5 worm cellular contexts compared by ENCODE assay signal in genomic region chrII:2726774-2727173, ce11.
TF ChIP-seq lines count a peak whose summit lies in the region.

No protein-coding gene starts in this region.

TF ChIP-seq in whole organism, L1 larva, 84 proteins besides CTCF, POLR2A, EP300 and RAD21:
- TF ChIP-seq dpl-1 (GFP tag; optimal IDR thresholded peaks at IDR 0.05; lab: Kevin White, UChicago) = no peak
- no peak for TF ChIP-seq lsy-2 (tag; optimal IDR thresholded peaks at IDR 0.05; lab: Kevin White, UChicago)
- TF ChIP-seq lin-14 (GFP tag; optimal IDR thresholded peaks at IDR 0.05; lab: Kevin White, UChicago) = peak; percentile 33
- no peak for TF ChIP-seq mep-1 (tag; optimal IDR thresholded peaks at IDR 0.05; lab: Kevin White, UChicago)
- peak; percentile 43 for TF ChIP-seq rnt-1 (tag; optimal IDR thresholded peaks at IDR 0.05; lab: Kevin White, UChicago)
- peak; percentile 0 for TF ChIP-seq nhr-71 (tag; optimal IDR thresholded peaks at IDR 0.05; lab: Kevin White, UChicago)
- TF ChIP-seq C04F5.9 (tag; optimal IDR thresholded peaks at IDR 0.05; lab: Kevin White, UChicago) = no peak
- no peak for TF ChIP-seq ama-1 (optimal IDR thresholded peaks at IDR 0.05; lab: Kevin White, UChicago)
- TF ChIP-seq nhr-12 (tag; optimal IDR thresholded peaks at IDR 0.05; lab: Kevin White, UChicago) = no peak
- no peak for TF ChIP-seq irx-1 (tag; optimal IDR thresholded peaks at IDR 0.05; lab: Kevin White, UChicago)
- TF ChIP-seq unc-130 (tag; optimal IDR thresholded peaks at IDR 0.05; lab: Kevin White, UChicago) = no peak
- TF ChIP-seq blmp-1 (tag; optimal IDR thresholded peaks at IDR 0.05; lab: Kevin White, UChicago) = no peak
- TF ChIP-seq ceh-63 (GFP tag; optimal IDR thresholded peaks at IDR 0.05; lab: Kevin White, UChicago) = no peak
- TF ChIP-seq vab-15 (tag; optimal IDR thresholded peaks at IDR 0.05; lab: Kevin White, UChicago) = no peak
- TF ChIP-seq ceh-88 (GFP tag; IDR thresholded peaks at IDR 0.05; lab: Robert Waterston, UW) = no peak

TF ChIP-seq in whole organism, L2 larva, 48 proteins besides CTCF, POLR2A, EP300 and RAD21:
- TF ChIP-seq C34F6.9 (tag; optimal IDR thresholded peaks at IDR 0.05; lab: Kevin White, UChicago) (peak; percentile 1), gmeb-1 (tag; optimal IDR thresholded peaks at IDR 0.05; lab: Kevin White, UChicago) (no peak), ama-1 (optimal IDR thresholded peaks at IDR 0.05; lab: Kevin White, UChicago) (no peak)

TF ChIP-seq in whole organism, L4 larva, 104 proteins besides CTCF, POLR2A, EP300 and RAD21:
- TF ChIP-seq Y5F2A.4 (GFP tag; optimal IDR thresholded peaks at IDR 0.05; lab: Kevin White, UChicago) = no peak
- TF ChIP-seq ceh-44 (GFP tag; IDR thresholded peaks at IDR 0.05; lab: Robert Waterston, UW) = no peak
- 0 out of 2 replicates have a peak, but pooled peaks have one; percentile 37 for TF ChIP-seq tra-1 (GFP tag; IDR thresholded peaks at IDR 0.05; lab: Robert Waterston, UW)

TF ChIP-seq in whole organism, late embryonic, 69 proteins besides CTCF, POLR2A, EP300 and RAD21:
- TF ChIP-seq hlh-13 (GFP tag; optimal IDR thresholded peaks at IDR 0.05; lab: Kevin White, UChicago) (no peak), T23F11.4 (GFP tag; optimal IDR thresholded peaks at IDR 0.05; lab: Kevin White, UChicago) (no peak), unc-55 (GFP tag; optimal IDR thresholded peaks at IDR 0.05; lab: Kevin White, UChicago) (peak; percentile 52), ceh-34 (tag; optimal IDR thresholded peaks at IDR 0.05; lab: Kevin White, UChicago) (no peak), eyg-1 (tag; optimal IDR thresholded peaks at IDR 0.05; lab: Kevin White, UChicago) (no peak), ceh-48 (tag; optimal IDR thresholded peaks at IDR 0.05; lab: Kevin White, UChicago) (no peak)

TF ChIP-seq in whole organism, mixed stage, embryonic, 35 proteins besides CTCF, POLR2A, EP300 and RAD21:
- TF ChIP-seq unc-120 (tag; optimal IDR thresholded peaks at IDR 0.05; lab: Kevin White, UChicago; ENCODE audit: poor library complexity, severe bottlenecking) = peak; percentile 54
- TF ChIP-seq nhr-12 (tag; optimal IDR thresholded peaks at IDR 0.05; lab: Kevin White, UChicago) = no peak
- peak; percentile 63 for TF ChIP-seq unc-62 (GFP tag; optimal IDR thresholded peaks at IDR 0.05; lab: Kevin White, UChicago)
- TF ChIP-seq hlh-1 (tag; optimal IDR thresholded peaks at IDR 0.05; lab: Kevin White, UChicago) = peak; percentile 37
